Fruit fly (Drosophila melanogaster) whole organism, pupa: ENCODE data around the gene RpS28b.

ENCODE experiments used
- CG10348 ChIP-seq: fragments of 200-800 bp; sonication (Bioruptor generic); IDR thresholded peaks from 2 replicates; pipeline ENCODE4 v1.3.6; 2022; ENCODE audit warnings: missing biosample characterization, missing genetic modification characterization
- CG12605 ChIP-seq: fragments of 200-800 bp; sonication (Bioruptor generic); IDR thresholded peaks from 2 replicates; pipeline ENCODE4 v1.3.6; 2022; ENCODE audit warnings: missing biosample characterization, missing genetic modification characterization
- CG13204 ChIP-seq: fragments of 200-800 bp; sonication (Bioruptor generic); optimal IDR thresholded peaks from 2 replicates; lab custom pipeline; 2018; ENCODE audit warnings: missing biosample characterization, mild to moderate bottlenecking, missing genetic modification characterization, moderate library complexity
- CG14655 ChIP-seq: fragments of 200-800 bp; sonication (Bioruptor generic); optimal IDR thresholded peaks from 3 replicates; lab custom pipeline; 2017; ENCODE audit warnings: mild to moderate bottlenecking, missing biosample characterization, missing genetic modification reagents, missing genetic modification characterization
- CG15710 ChIP-seq: fragments of 200-800 bp; sonication (Bioruptor generic); optimal IDR thresholded peaks from 2 replicates; lab custom pipeline; 2018; ENCODE audit warnings: missing biosample characterization, mild to moderate bottlenecking, missing genetic modification characterization, moderate library complexity
- CG17806 ChIP-seq: fragments of 200-800 bp; sonication (Bioruptor generic); optimal IDR thresholded peaks from 2 replicates; lab custom pipeline; 2018; ENCODE audit warnings: missing biosample characterization, mild to moderate bottlenecking, missing genetic modification characterization, moderate library complexity
- CG32121 ChIP-seq: fragments of 200-800 bp; sonication (Bioruptor generic); IDR thresholded peaks from 2 replicates; pipeline ENCODE4 v1.3.6; 2022; ENCODE audit warnings: missing biosample characterization, missing genetic modification characterization
- CG34367 ChIP-seq: fragments of 200-800 bp; sonication (Bioruptor generic); optimal IDR thresholded peaks from 2 replicates; lab custom pipeline; 2018; ENCODE audit warnings: missing biosample characterization, mild to moderate bottlenecking, missing genetic modification characterization
- CG4496 ChIP-seq: fragments of 200-800 bp; sonication (Bioruptor generic); IDR thresholded peaks from 3 replicates; pipeline ENCODE4 v1.3.6; 2022; ENCODE audit warnings: missing biosample characterization, missing genetic modification characterization
- CG8159 ChIP-seq: fragments of 200-800 bp; sonication (Bioruptor generic); optimal IDR thresholded peaks from 3 replicates; lab custom pipeline; 2018; ENCODE audit warnings: missing biosample characterization, mild to moderate bottlenecking, missing genetic modification characterization, moderate library complexity
- CG8301 ChIP-seq: fragments of 200-800 bp; sonication (Bioruptor generic); optimal IDR thresholded peaks from 2 replicates; lab custom pipeline; 2018; ENCODE audit warnings: missing biosample characterization, mild to moderate bottlenecking, missing genetic modification characterization
- CG9948 ChIP-seq: fragments of 200-800 bp; sonication (Bioruptor generic); optimal IDR thresholded peaks from 2 replicates; lab custom pipeline; 2018; ENCODE audit warnings: missing biosample characterization, mild to moderate bottlenecking, missing genetic modification characterization, moderate library complexity
- D1 ChIP-seq: fragments of 200-800 bp; sonication (Bioruptor generic); optimal IDR thresholded peaks from 2 replicates; lab custom pipeline; 2018; ENCODE audit warnings: missing biosample characterization, mild to moderate bottlenecking, missing genetic modification characterization, moderate library complexity
- EcR ChIP-seq: fragments of 200-800 bp; sonication (Bioruptor generic); optimal IDR thresholded peaks from 3 replicates; lab custom pipeline; 2019; ENCODE audit warnings: missing biosample characterization, missing genetic modification characterization, mild to moderate bottlenecking, moderate library complexity, missing genetic modification reagents
- Ets98B ChIP-seq: fragments of 200-800 bp; sonication (Bioruptor generic); IDR thresholded peaks from 2 replicates; pipeline ENCODE4 v1.3.6; 2022; ENCODE audit warnings: missing biosample characterization, missing genetic modification characterization
- Pif1A ChIP-seq: fragments of 200-800 bp; sonication (Bioruptor generic); optimal IDR thresholded peaks from 3 replicates; lab custom pipeline; 2016; ENCODE audit warnings: missing biosample characterization, missing genetic modification characterization
- Pif1B ChIP-seq: fragments of 200-800 bp; sonication (Bioruptor generic); optimal IDR thresholded peaks from 3 replicates; lab custom pipeline; 2016; ENCODE audit warnings: missing biosample characterization, missing genetic modification characterization
- Snoo ChIP-seq: fragments of 200-800 bp; sonication (Bioruptor generic); optimal IDR thresholded peaks from 3 replicates; lab custom pipeline; 2017; ENCODE audit warnings: missing biosample characterization, mild to moderate bottlenecking, missing genetic modification characterization, inconsistent platforms
- fd96Ca ChIP-seq: fragments of 200-800 bp; sonication (Bioruptor generic); IDR thresholded peaks from 3 replicates; pipeline ENCODE4 v1.3.6; 2022; ENCODE audit warnings: missing biosample characterization, missing genetic modification characterization
- gl ChIP-seq: fragments of 200-800 bp; sonication (Bioruptor generic); optimal IDR thresholded peaks from 2 replicates; lab custom pipeline; 2018; ENCODE audit warnings: missing biosample characterization, mild to moderate bottlenecking, missing genetic modification characterization
- rn ChIP-seq: fragments of 200-800 bp; sonication (Bioruptor generic); IDR thresholded peaks from 2 replicates; pipeline ENCODE4 v1.3.6; 2022; ENCODE audit warnings: missing biosample characterization, missing genetic modification characterization

Gene RpS28b

dm6 chrX:9544457-9544856 is 10.0 kb upstream of the RpS28b start:
- TF ChIP-seq CG13204 (GFP tag; lab: Kevin White, UChicago) (no peak), CG10348 (no peak), EcR (GFP tag; lab: Kevin White, UChicago) (no peak), CG8301 (no peak), D1 (no peak), Pif1B (GFP tag; lab: Kevin White, UChicago) (no peak), CG34367 (no peak), CG14655 (GFP tag; lab: Kevin White, UChicago) (no peak), Ets98B (GFP tag; lab: Robert Waterston, UW) (no peak), CG8159 (tag; lab: Kevin White, UChicago) (no peak), Snoo (tag; lab: Kevin White, UChicago) (no peak), CG17806 (tag; lab: Kevin White, UChicago) (no peak), CG32121 (GFP tag; lab: Robert Waterston, UW) (no peak)

dm6 chrX:9550565-9551145 is 3.8 kb upstream of the RpS28b start, which contains the start of gene CG32700:
CG32700 (minus strand) TSS chrX:9550838.
- no peak for TF ChIP-seq CG13204 (GFP tag; lab: Kevin White, UChicago)
- TF ChIP-seq Ets98B (GFP tag; lab: Robert Waterston, UW): no peak
- TF ChIP-seq CG4496: 0 out of 3 replicates have a peak, but pooled peaks have one; percentile 11
- TF ChIP-seq CG15710 (tag; lab: Kevin White, UChicago): no peak
- TF ChIP-seq CG8301: no peak
- TF ChIP-seq fd96Ca (GFP tag; lab: Robert Waterston, UW): no peak
- no peak for TF ChIP-seq CG17806 (tag; lab: Kevin White, UChicago)
- TF ChIP-seq Pif1B (GFP tag; lab: Kevin White, UChicago): no peak
- peak; percentile 35; the same call in 1 of the 2 replicates for TF ChIP-seq CG12605 (GFP tag; lab: Robert Waterston, UW)
- no peak for TF ChIP-seq CG14655 (GFP tag; lab: Kevin White, UChicago)
- no peak for TF ChIP-seq D1
- no peak for TF ChIP-seq Snoo (tag; lab: Kevin White, UChicago)
- TF ChIP-seq CG10348: no peak
- TF ChIP-seq CG32121 (GFP tag; lab: Robert Waterston, UW): no peak
- no peak for TF ChIP-seq Pif1A (GFP tag; lab: Kevin White, UChicago)
- no peak for TF ChIP-seq gl
- no peak for TF ChIP-seq CG8159 (tag; lab: Kevin White, UChicago)
- TF ChIP-seq, all 21 proteins: peak for 2

- TF ChIP-seq fd96Ca (GFP tag; lab: Robert Waterston, UW): no peak
- TF ChIP-seq Pif1A (GFP tag; lab: Kevin White, UChicago): no peak
- no peak for TF ChIP-seq CG14655 (GFP tag; lab: Kevin White, UChicago)
- TF ChIP-seq CG34367: no peak
- no peak for TF ChIP-seq CG17806 (tag; lab: Kevin White, UChicago)
- no peak for TF ChIP-seq Snoo (tag; lab: Kevin White, UChicago)
- no peak for TF ChIP-seq gl
- TF ChIP-seq CG10348: no peak
- no peak for TF ChIP-seq CG12605 (GFP tag; lab: Robert Waterston, UW)
- TF ChIP-seq CG9948 (tag; lab: Kevin White, UChicago): no peak
- TF ChIP-seq CG15710 (tag; lab: Kevin White, UChicago): no peak
- TF ChIP-seq CG8301: no peak
- no peak for TF ChIP-seq CG32121 (GFP tag; lab: Robert Waterston, UW)
- no peak for TF ChIP-seq CG13204 (GFP tag; lab: Kevin White, UChicago)
- no peak for TF ChIP-seq Ets98B (GFP tag; lab: Robert Waterston, UW)
- TF ChIP-seq rn: no peak
- no peak for TF ChIP-seq Pif1B (GFP tag; lab: Kevin White, UChicago)
- no peak for TF ChIP-seq CG4496
- no peak for TF ChIP-seq EcR (GFP tag; lab: Kevin White, UChicago)
- TF ChIP-seq D1: no peak
- TF ChIP-seq, all 21 proteins: peak for 0
These were observed 3.2 kb upstream of the RpS28b start for dm6 chrX:9551179-9551578.

dm6 chrX:9553545-9554320 is 690 bp upstream of the RpS28b start:
- TF ChIP-seq EcR (GFP tag; lab: Kevin White, UChicago) (peak; percentile 18), Snoo (tag; lab: Kevin White, UChicago) (peak; percentile 89), CG15710 (tag; lab: Kevin White, UChicago) (peak; percentile 84), CG34367 (peak; percentile 86), CG9948 (tag; lab: Kevin White, UChicago) (peak; percentile 80), Ets98B (GFP tag; lab: Robert Waterston, UW) (peak; percentile 87), CG14655 (GFP tag; lab: Kevin White, UChicago) (peak; percentile 87), CG12605 (GFP tag; lab: Robert Waterston, UW) (peak; percentile 90), CG10348 (no peak), CG8301 (peak; percentile 82), CG13204 (GFP tag; lab: Kevin White, UChicago) (peak; percentile 76), gl (peak; percentile 59), D1 (no peak), CG17806 (tag; lab: Kevin White, UChicago) (peak; percentile 83), fd96Ca (GFP tag; lab: Robert Waterston, UW) (peak; percentile 84), Pif1B (GFP tag; lab: Kevin White, UChicago) (peak; percentile 76), CG4496 (peak; percentile 93), CG32121 (GFP tag; lab: Robert Waterston, UW) (peak; percentile 77; the same call in 1 of the 2 replicates), rn (0 out of 2 replicates have a peak, but pooled peaks have one; percentile 46), CG8159 (tag; lab: Kevin White, UChicago) (peak; percentile 89), Pif1A (GFP tag; lab: Kevin White, UChicago) (peak; percentile 87)

- TF ChIP-seq fd96Ca (GFP tag; lab: Robert Waterston, UW) (no peak), CG4496 (0 out of 3 replicates have a peak, but pooled peaks have one; percentile 32), CG8159 (tag; lab: Kevin White, UChicago) (no peak), CG34367 (no peak), CG32121 (GFP tag; lab: Robert Waterston, UW) (no peak)
- TF ChIP-seq, all 21 proteins: peak for 1
These were observed 2.0 kb downstream of the RpS28b start, which contains the start of gene CG15317 for dm6 chrX:9556397-9556796. CG15317 (minus strand) TSS chrX:9556544.
